Worm (Caenorhabditis elegans): ENCODE data around the gene odc-1.
A peak's percentile ranks its signal among the peaks of the same experiment; 100 is the strongest.

The odc-1 gene

ce11 chrV:6888828-6889227 lies 11.2 kb downstream of the odc-1 start (continued):
- TF ChIP-seq ccch-3 (GFP tag; optimal IDR thresholded peaks at IDR 0.05) (no peak), him-1 (tag; optimal IDR thresholded peaks at IDR 0.05) (peak; percentile 90), snpc-4 (GFP tag; optimal IDR thresholded peaks at IDR 0.05) (peak; percentile 69), snpc-4 (tag; optimal IDR thresholded peaks at IDR 0.05) (peak in 2 of 4 experiments; percentile 64 to 72), B0261.1 (tag; optimal IDR thresholded peaks at IDR 0.05) (peak; percentile 95), lin-40 (tag; optimal IDR thresholded peaks at IDR 0.05) (peak; percentile 68), ztf-18 (tag; optimal IDR thresholded peaks at IDR 0.05) (peak; percentile 69), hrde-1 (tag; optimal IDR thresholded peaks at IDR 0.05; ENCODE audit: borderline replicate concordance) (peak; percentile 78), hsf-1 (GFP tag; IDR thresholded peaks at IDR 0.05) (peak; percentile 33; the same call in 1 of the 2 replicates), ztf-25 (GFP tag; IDR thresholded peaks at IDR 0.05) (peak; percentile 67; the same call in 1 of the 2 replicates), Y95B8A.8 (GFP tag; IDR thresholded peaks at IDR 0.05) (no peak), xnd-1 (tag; optimal IDR thresholded peaks at IDR 0.05) (no peak), ZK185.1 (tag; optimal IDR thresholded peaks at IDR 0.05; ENCODE audit: poor library complexity, severe bottlenecking) (peak; percentile 87), mcd-1 (GFP tag; IDR thresholded peaks at IDR 0.05) (peak; percentile 34; the same call in 1 of the 2 replicates), ztf-26 (tag; optimal IDR thresholded peaks at IDR 0.05) (peak; percentile 74), let-526 (GFP tag; IDR thresholded peaks at IDR 0.05) (peak; percentile 78; the same call in 1 of the 2 replicates), B0336.3 (GFP tag; IDR thresholded peaks at IDR 0.05) (peak; percentile 50; the same call in 1 of the 2 replicates), cebp-2 (GFP tag; IDR thresholded peaks at IDR 0.05) (no peak), B0035.1 (tag; optimal IDR thresholded peaks at IDR 0.05) (peak; percentile 18), nhr-80 (tag; optimal IDR thresholded peaks at IDR 0.05) (peak; percentile 46), nhr-90 (tag; optimal IDR thresholded peaks at IDR 0.05) (peak; percentile 82), F37B4.10 (GFP tag; IDR thresholded peaks at IDR 0.05) (0 out of 2 replicates have a peak, but pooled peaks have one; percentile 74), snpc-3.4 (tag; optimal IDR thresholded peaks at IDR 0.05) (peak; percentile 34), C06A6.2 (GFP tag; conservative IDR thresholded peaks at IDR 0.05) (no peak), nhr-27 (tag; optimal IDR thresholded peaks at IDR 0.05) (peak; percentile 77), ceh-27 (GFP tag; optimal IDR thresholded peaks at IDR 0.05) (peak; percentile 70), lin-35 (GFP tag; optimal IDR thresholded peaks at IDR 0.05) (peak in 1 of 3 experiments; percentile 68), mel-28 (tag; optimal IDR thresholded peaks at IDR 0.05; ENCODE audit: borderline replicate concordance) (no peak), F57C9.4 (tag; optimal IDR thresholded peaks at IDR 0.05) (peak; percentile 48), F33H1.4 (GFP tag; IDR thresholded peaks at IDR 0.05) (0 out of 2 replicates have a peak, but pooled peaks have one; percentile 21), D2030.7 (GFP tag; IDR thresholded peaks at IDR 0.05) (peak; percentile 76), hmg-1.2 (GFP tag; IDR thresholded peaks at IDR 0.05) (peak; percentile 70), Y53G8AR.9 (GFP tag; conservative IDR thresholded peaks at IDR 0.05) (0 out of 2 replicates have a peak, but pooled peaks have one; percentile 56), atf-7 (tag; optimal IDR thresholded peaks at IDR 0.05) (peak; percentile 63), nfya-2 (GFP tag; IDR thresholded peaks at IDR 0.05) (no peak), madf-3 (GFP tag; IDR thresholded peaks at IDR 0.05) (no peak), somi-1 (GFP tag; optimal IDR thresholded peaks at IDR 0.05) (peak; percentile 21), mes-4 (tag; optimal IDR thresholded peaks at IDR 0.05) (peak; percentile 47), pha-4 (tag; optimal IDR thresholded peaks at IDR 0.05) (no peak), hlh-12 (tag; optimal IDR thresholded peaks at IDR 0.05) (no peak), Y56A3A.18 (GFP tag; IDR thresholded peaks at IDR 0.05) (peak; percentile 77), F22D6.2 (tag; optimal IDR thresholded peaks at IDR 0.05) (no peak), tbx-9 (tag; optimal IDR thresholded peaks at IDR 0.05; ENCODE audit: borderline replicate concordance) (no peak), snpc-1.1 (tag; optimal IDR thresholded peaks at IDR 0.05; ENCODE audit: insufficient read depth) (peak; percentile 42), fkh-3 (tag; optimal IDR thresholded peaks at IDR 0.05) (peak; percentile 78), F23B12.7 (tag; optimal IDR thresholded peaks at IDR 0.05; ENCODE audit: insufficient read depth) (peak; percentile 88), dox-1 (GFP tag; IDR thresholded peaks at IDR 0.05) (peak; percentile 84), mxl-1 (tag; optimal IDR thresholded peaks at IDR 0.05) (peak; percentile 57)
